Worm (Caenorhabditis elegans): ENCODE measurements around the gene C01G10.18.

The C01G10.18 gene

ce11 chrV:15071015-15071810 is 17.3 kb downstream of the C01G10.18 start, which contains the start of gene unc-76:
unc-76 (plus strand) TSS chrV:15071760.
- TF ChIP-seq set-16 (GFP tag; IDR thresholded peaks at IDR 0.05) (no peak; the same call in 1 of the 2 replicates), nhr-28 (tag; optimal IDR thresholded peaks at IDR 0.05) (peak; percentile 55), rbr-2 (tag; optimal IDR thresholded peaks at IDR 0.05) (peak; percentile 92), zip-11 (GFP tag; IDR thresholded peaks at IDR 0.05) (no peak), saeg-2 (GFP tag; IDR thresholded peaks at IDR 0.05) (no peak), ctbp-1 (GFP tag; IDR thresholded peaks at IDR 0.05) (peak; percentile 72), nhr-42 (GFP tag; IDR thresholded peaks at IDR 0.05) (no peak), dpl-1 (GFP tag; optimal IDR thresholded peaks at IDR 0.05) (peak; percentile 27), mdl-1 (tag; optimal IDR thresholded peaks at IDR 0.05) (peak; percentile 2 to 31), fkh-10 (GFP tag; optimal IDR thresholded peaks at IDR 0.05) (peak; percentile 92), mxl-3 (GFP tag; optimal IDR thresholded peaks at IDR 0.05) (no peak), mep-1 (tag; optimal IDR thresholded peaks at IDR 0.05) (peak; percentile 90), arid-1 (GFP tag; conservative IDR thresholded peaks at IDR 0.05) (0 out of 2 replicates have a peak, but pooled peaks have one; percentile 32), T26A8.4 (GFP tag; IDR thresholded peaks at IDR 0.05) (peak; percentile 41; the same call in 1 of the 2 replicates), unc-62 (GFP tag; optimal IDR thresholded peaks at IDR 0.05 in 1 of 2) (peak in 1 of 2 experiments; percentile 98), unc-62 (tag; optimal IDR thresholded peaks at IDR 0.05) (no peak), snpc-1.2 (GFP tag; IDR thresholded peaks at IDR 0.05) (no peak), F44E2.7 (GFP tag; IDR thresholded peaks at IDR 0.05) (no peak), ceh-20 (GFP tag; IDR thresholded peaks at IDR 0.05) (peak; percentile 55), nhr-11 (tag; optimal IDR thresholded peaks at IDR 0.05) (peak; percentile 72), lin-29 (GFP tag; IDR thresholded peaks at IDR 0.05) (no peak), lin-39 (tag; optimal IDR thresholded peaks at IDR 0.05) (peak; percentile 80), ZK337.2 (GFP tag; IDR thresholded peaks at IDR 0.05) (no peak), ces-1 (GFP tag; optimal IDR thresholded peaks at IDR 0.05) (peak; percentile 56), lsy-2 (tag; optimal IDR thresholded peaks at IDR 0.05) (peak; percentile 42 to 76), egl-43 (GFP tag; IDR thresholded peaks at IDR 0.05) (peak; percentile 38; the same call in 1 of the 2 replicates), lin-15B (tag; optimal IDR thresholded peaks at IDR 0.05) (no peak), dve-1 (tag; optimal IDR thresholded peaks at IDR 0.05; ENCODE audit: insufficient read depth) (peak; percentile 72), F37D6.2 (tag; optimal IDR thresholded peaks at IDR 0.05) (peak; percentile 78), aha-1 (tag) (peak; percentile 95), vab-7 (GFP tag; IDR thresholded peaks at IDR 0.05) (no peak), snpc-4 (tag; optimal IDR thresholded peaks at IDR 0.05) (no peak), nhr-76 (tag; optimal IDR thresholded peaks at IDR 0.05) (no peak), attf-4 (tag; optimal IDR thresholded peaks at IDR 0.05) (no peak), ztf-11 (tag; optimal IDR thresholded peaks at IDR 0.05) (no peak), zag-1 (tag; optimal IDR thresholded peaks at IDR 0.05) (peak; percentile 56), T20F7.1 (GFP tag; optimal IDR thresholded peaks at IDR 0.05) (no peak), mes-2 (tag; optimal IDR thresholded peaks at IDR 0.05; ENCODE audit: poor library complexity, severe bottlenecking) (peak; percentile 48), daf-16 (GFP tag; optimal IDR thresholded peaks at IDR 0.05) (peak in 1 of 2 experiments; percentile 23), daf-16 (tag; optimal IDR thresholded peaks at IDR 0.05) (peak; percentile 8), hlh-11 (tag; optimal IDR thresholded peaks at IDR 0.05) (peak; percentile 68), hlh-30 (tag; optimal IDR thresholded peaks at IDR 0.05; ENCODE audit: insufficient read depth) (peak; percentile 48), aly-2 (tag; optimal IDR thresholded peaks at IDR 0.05) (no peak), dmd-9 (GFP tag; IDR thresholded peaks at IDR 0.05) (no peak), tag-97 (GFP tag; IDR thresholded peaks at IDR 0.05) (no peak), lin-1 (GFP tag; IDR thresholded peaks at IDR 0.05) (no peak), dmd-6 (GFP tag; IDR thresholded peaks at IDR 0.05) (peak; percentile 38; the same call in 1 of the 2 replicates), hif-1 (tag; optimal IDR thresholded peaks at IDR 0.05) (peak in 1 of 2 experiments; percentile 47), madf-9 (GFP tag; conservative IDR thresholded peaks at IDR 0.05) (no peak), Y75B8A.6 (GFP tag; IDR thresholded peaks at IDR 0.05) (no peak)

Data from whole organism, L4 larva.